Worm (Caenorhabditis elegans): ENCODE data around the gene mrps-21.

DNA sequence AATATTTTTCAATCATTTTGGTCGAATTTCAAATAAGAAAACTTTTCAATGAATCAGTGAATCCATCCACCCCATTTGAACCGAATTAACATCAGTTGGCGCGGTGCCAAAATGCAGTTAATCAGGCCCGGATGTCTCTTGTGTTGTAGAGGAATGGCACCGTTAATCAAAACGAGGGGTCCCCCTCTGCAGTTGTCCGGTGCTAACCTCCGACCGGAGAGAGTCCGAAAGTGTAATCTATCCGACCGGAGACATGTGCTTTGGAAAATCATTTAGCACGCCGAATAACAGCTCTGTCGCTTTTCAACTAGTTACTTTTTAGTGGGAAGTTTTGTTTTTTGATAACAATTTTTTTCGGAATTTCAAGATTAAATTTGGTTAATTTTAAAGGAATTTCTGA is 14.1 kb downstream of the mrps-21 start:
- TF ChIP-seq hlh-6 (tag; optimal IDR thresholded peaks at IDR 0.05) (no peak), hlh-30 (tag; optimal IDR thresholded peaks at IDR 0.05; ENCODE audit: insufficient read depth) (no peak), ceh-6 (GFP tag; optimal IDR thresholded peaks at IDR 0.05) (no peak), F13H6.1 (tag; optimal IDR thresholded peaks at IDR 0.05) (no peak), tbx-2 (tag; optimal IDR thresholded peaks at IDR 0.05) (no peak), pha-2 (tag; optimal IDR thresholded peaks at IDR 0.05) (no peak)

All from whole organism, late embryonic.